Worm (Caenorhabditis elegans): ENCODE data around the gene clc-20.
A peak's percentile ranks its signal among the peaks of the same experiment; 100 is the strongest.

clc-20 gene

DNA sequence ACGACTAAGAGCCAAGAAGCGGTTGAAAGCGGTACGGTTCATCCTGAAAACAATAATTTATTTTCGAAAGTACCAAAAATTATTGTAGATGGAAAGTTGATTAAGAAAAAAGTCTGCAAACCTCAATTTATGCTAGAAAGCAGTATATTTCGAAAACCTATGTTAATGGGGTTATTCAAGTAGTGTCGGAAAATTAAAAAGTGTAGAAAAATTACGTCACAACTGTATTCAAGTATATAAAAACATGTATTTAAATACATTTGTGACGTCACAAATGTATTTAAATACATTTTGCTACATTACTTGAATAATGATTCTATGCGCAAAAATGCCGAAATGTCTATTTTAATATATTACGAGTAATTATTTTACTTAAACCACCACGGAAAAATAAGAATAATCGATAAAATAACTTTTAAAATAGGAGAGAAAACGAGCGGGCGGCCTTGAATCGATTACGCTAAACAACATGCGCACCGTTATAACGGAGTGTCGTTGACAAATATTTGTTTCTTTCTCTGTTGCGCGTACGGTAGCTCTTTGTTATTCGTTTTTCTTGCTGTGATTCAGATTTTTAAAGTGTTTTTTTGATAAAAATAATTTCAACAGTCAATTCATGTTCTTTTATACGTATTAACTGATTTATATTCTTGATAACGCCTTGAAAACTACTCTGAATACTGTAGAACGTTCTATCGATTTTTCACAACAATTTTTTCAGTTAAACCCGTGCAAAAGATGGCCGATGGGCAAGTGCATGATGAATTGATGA is 38.3 kb downstream of the clc-20 start, which contains the start of the genes F23H11.5 and bra-2:
TSS of gene F23H11.5 (minus strand) at position 51 of the 772 bp plus-strand sequence.
TSS of gene bra-2 (plus strand) at position 722 of the 772 bp plus-strand sequence.
- peak; percentile 57 for TF ChIP-seq ceh-48 (tag; optimal IDR thresholded peaks at IDR 0.05)
- TF ChIP-seq unc-42 (tag; optimal IDR thresholded peaks at IDR 0.05), result no peak

DNA sequence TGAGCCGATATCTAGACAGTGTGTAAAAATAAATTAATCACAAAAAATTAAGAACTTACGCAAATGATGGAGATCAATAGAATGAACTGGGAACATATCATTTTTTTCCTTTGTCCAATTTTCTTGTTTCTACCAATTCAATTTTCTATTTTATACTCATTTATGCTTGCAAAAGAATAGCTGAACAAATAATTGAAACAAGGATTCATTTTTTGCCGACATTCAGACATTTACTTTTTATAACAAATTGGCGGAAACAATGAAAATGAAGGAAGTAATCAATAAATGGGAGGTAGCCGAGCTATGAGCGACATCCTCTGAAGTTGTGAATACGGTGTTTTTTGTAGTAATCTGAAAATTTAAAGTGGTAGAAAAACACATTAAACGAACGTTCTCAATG is 44.5 kb downstream of the clc-20 start, which contains the start of gene idpp-13:
TSS of gene idpp-13 (minus strand) at position 101 of the 400 bp plus-strand sequence.
- TF ChIP-seq hlh-8 (tag; optimal IDR thresholded peaks at IDR 0.05) (no peak), ets-4 (tag; optimal IDR thresholded peaks at IDR 0.05) (no peak), ztf-16 (tag; optimal IDR thresholded peaks at IDR 0.05) (no peak), odd-2 (tag; optimal IDR thresholded peaks at IDR 0.05) (no peak), elt-2 (tag; optimal IDR thresholded peaks at IDR 0.05) (no peak), C38D4.7 (GFP tag; optimal IDR thresholded peaks at IDR 0.05) (no peak), fax-1 (tag; optimal IDR thresholded peaks at IDR 0.05) (no peak), ceh-48 (tag; optimal IDR thresholded peaks at IDR 0.05) (no peak), ceh-30 (tag; optimal IDR thresholded peaks at IDR 0.05) (no peak), ceh-6 (GFP tag; optimal IDR thresholded peaks at IDR 0.05) (no peak), K09A11.1 (tag; optimal IDR thresholded peaks at IDR 0.05; ENCODE audit: insufficient read depth) (no peak), madf-2 (tag; optimal IDR thresholded peaks at IDR 0.05) (no peak), F13H6.1 (tag; optimal IDR thresholded peaks at IDR 0.05) (no peak), ceh-31 (tag; optimal IDR thresholded peaks at IDR 0.05) (no peak)

DNA sequence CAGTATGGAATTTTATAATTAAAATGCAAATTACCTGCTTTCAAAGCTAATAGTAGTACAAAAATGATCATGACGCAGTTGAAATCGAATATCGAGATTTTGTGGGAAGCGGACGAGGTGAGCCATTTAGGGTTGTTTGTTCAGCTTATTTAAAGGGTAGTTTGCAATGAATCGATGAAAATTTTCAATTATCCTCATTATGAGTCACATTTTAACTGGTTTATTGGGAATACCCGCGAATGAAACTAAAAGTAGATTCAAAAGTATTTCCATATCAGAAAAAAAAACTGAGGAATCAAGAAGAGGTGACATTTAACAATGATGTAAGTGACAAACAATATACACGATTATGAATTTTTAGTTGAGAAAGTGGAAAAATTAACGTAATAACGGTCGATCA is 46.9 kb downstream of the clc-20 start, which contains the start of gene F23H11.7:
TSS of gene F23H11.7 (minus strand) at position 101 of the 400 bp plus-strand sequence.
- no peak for TF ChIP-seq lin-11 (tag; optimal IDR thresholded peaks at IDR 0.05)
- no peak for TF ChIP-seq ceh-18 (tag; optimal IDR thresholded peaks at IDR 0.05)
- no peak for TF ChIP-seq ceh-19 (GFP tag; optimal IDR thresholded peaks at IDR 0.05)
- TF ChIP-seq hlh-6 (tag; optimal IDR thresholded peaks at IDR 0.05), result no peak
- TF ChIP-seq fkh-6 (tag; optimal IDR thresholded peaks at IDR 0.05), result no peak
- TF ChIP-seq ahr-1 (tag; optimal IDR thresholded peaks at IDR 0.05), result no peak
- no peak for TF ChIP-seq fax-1 (tag; optimal IDR thresholded peaks at IDR 0.05)
- no peak for TF ChIP-seq elt-2 (tag; optimal IDR thresholded peaks at IDR 0.05)
- no peak for TF ChIP-seq syd-9 (tag; optimal IDR thresholded peaks at IDR 0.05)
- no peak for TF ChIP-seq eyg-1 (tag; optimal IDR thresholded peaks at IDR 0.05)
- TF ChIP-seq zip-5 (tag; optimal IDR thresholded peaks at IDR 0.05), result no peak
- no peak for TF ChIP-seq ceh-24 (tag; optimal IDR thresholded peaks at IDR 0.05)
- TF ChIP-seq ttx-3 (tag; optimal IDR thresholded peaks at IDR 0.05), result no peak
- TF ChIP-seq gmeb-2 (tag; optimal IDR thresholded peaks at IDR 0.05), result no peak
- TF ChIP-seq Y22D7AL.16 (tag; optimal IDR thresholded peaks at IDR 0.05), result no peak
- no peak for TF ChIP-seq ceh-2 (tag; optimal IDR thresholded peaks at IDR 0.05)
- TF ChIP-seq lim-6 (tag; optimal IDR thresholded peaks at IDR 0.05), result no peak
- TF ChIP-seq sox-2 (GFP tag; IDR thresholded peaks at IDR 0.05), result no peak
- no peak for TF ChIP-seq pag-3 (tag; optimal IDR thresholded peaks at IDR 0.05; ENCODE audit: borderline replicate concordance)
- TF ChIP-seq ets-4 (tag; optimal IDR thresholded peaks at IDR 0.05), result no peak
